Fruit fly (Drosophila melanogaster) whole organism, embryonic: ENCODE data around the gene dtn.

ENCODE experiments used
- Awh ChIP-seq: fragments of 200-800 bp; sonication (Bioruptor generic); IDR thresholded peaks from 2 replicates; pipeline ENCODE4, ENCODE4 v1.3.6; 2022; ENCODE audit warnings: missing biosample characterization, missing genetic modification characterization
- C15 ChIP-seq: fragments of 200-800 bp; sonication (Bioruptor generic); IDR thresholded peaks from 3 replicates; pipeline ENCODE4 v1.3.6; 2022; ENCODE audit warnings: missing biosample characterization, missing genetic modification characterization
- CG10274 ChIP-seq: fragments of 200-800 bp; sonication (Bioruptor generic); optimal IDR thresholded peaks from 3 replicates; lab custom pipeline; 2017; ENCODE audit warnings: missing biosample characterization, mild to moderate bottlenecking, missing genetic modification characterization
- CG10654 ChIP-seq: fragments of 200-800 bp; sonication (Bioruptor generic); optimal IDR thresholded peaks from 2 replicates; lab custom pipeline; 2016; ENCODE audit warnings: missing biosample characterization, missing genetic modification characterization
- CG11560 ChIP-seq: fragments of 200-800 bp; sonication (Bioruptor generic); IDR thresholded peaks from 3 replicates; pipeline ENCODE4 v1.3.6; 2022; ENCODE audit warnings: missing biosample characterization, missing genetic modification characterization
- CG12391 ChIP-seq: fragments of 200-800 bp; sonication (Bioruptor generic); optimal IDR thresholded peaks from 3 replicates; lab custom pipeline; 2018; ENCODE audit warnings: missing biosample characterization, mild to moderate bottlenecking, missing genetic modification characterization, moderate library complexity
- CG12769 ChIP-seq: fragments of 200-800 bp; sonication (Bioruptor generic); optimal IDR thresholded peaks from 2 replicates; lab custom pipeline; 2019; ENCODE audit warnings: missing biosample characterization, mild to moderate bottlenecking, missing genetic modification characterization, moderate library complexity
- CG13424 ChIP-seq: fragments of 200-800 bp; sonication (Bioruptor generic); optimal IDR thresholded peaks from 2 replicates; lab custom pipeline; 2019; ENCODE audit warnings: missing biosample characterization, mild to moderate bottlenecking, missing genetic modification characterization, moderate library complexity
- CG13894 ChIP-seq: fragments of 200-800 bp; sonication (Bioruptor generic); optimal IDR thresholded peaks from 3 replicates; lab custom pipeline; 2018; ENCODE audit warnings: missing biosample characterization, mild to moderate bottlenecking, missing genetic modification characterization, moderate library complexity
- CG15479 ChIP-seq: fragments of 200-800 bp; sonication (Bioruptor generic); optimal IDR thresholded peaks from 3 replicates; lab custom pipeline; 2019; ENCODE audit warnings: missing biosample characterization, mild to moderate bottlenecking, missing genetic modification characterization, moderate library complexity
- CG15514 ChIP-seq: fragments of 200-800 bp; sonication (Bioruptor generic); optimal IDR thresholded peaks from 3 replicates; lab custom pipeline; 2017; ENCODE audit warnings: missing biosample characterization, missing genetic modification characterization, mild to moderate bottlenecking, moderate library complexity, missing genetic modification reagents
- CG1603 ChIP-seq: fragments of 200-800 bp; sonication (Bioruptor generic); optimal IDR thresholded peaks from 2 replicates; lab custom pipeline; 2019; ENCODE audit warnings: missing biosample characterization, mild to moderate bottlenecking, missing genetic modification characterization, moderate library complexity
- CG31365 ChIP-seq: fragments of 200-800 bp; sonication (Bioruptor generic); optimal IDR thresholded peaks from 2 replicates; lab custom pipeline; 2018; ENCODE audit warnings: missing biosample characterization, mild to moderate bottlenecking, missing genetic modification characterization
- CG32772 ChIP-seq: fragments of 200-800 bp; sonication (Bioruptor generic); IDR thresholded peaks from 2 replicates; pipeline ENCODE4 v1.3.6; 2022; ENCODE audit warnings: missing biosample characterization, missing genetic modification characterization
- CG3281 ChIP-seq: fragments of 200-800 bp; sonication (Bioruptor generic); optimal IDR thresholded peaks from 3 replicates; lab custom pipeline; 2017; ENCODE audit warnings: missing biosample characterization, mild to moderate bottlenecking, missing genetic modification characterization
- CG5180 ChIP-seq: fragments of 200-800 bp; sonication (Bioruptor generic); optimal IDR thresholded peaks from 3 replicates; lab custom pipeline; 2017; ENCODE audit warnings: missing biosample characterization, missing genetic modification characterization, mild to moderate bottlenecking, moderate library complexity, missing genetic modification reagents
- CG5245 ChIP-seq: fragments of 200-800 bp; sonication (Bioruptor generic); optimal IDR thresholded peaks from 3 replicates; lab custom pipeline; 2016; ENCODE audit warnings: missing biosample characterization, missing genetic modification characterization
- CG7839 ChIP-seq: fragments of 200-800 bp; sonication (Bioruptor generic); optimal IDR thresholded peaks from 3 replicates; lab custom pipeline; 2018; ENCODE audit warnings: missing biosample characterization, mild to moderate bottlenecking, missing genetic modification characterization, moderate library complexity
- CG9797 ChIP-seq: fragments of 200-800 bp; sonication (Bioruptor generic); optimal IDR thresholded peaks from 3 replicates; lab custom pipeline; 2018; ENCODE audit warnings: missing biosample characterization, mild to moderate bottlenecking, missing genetic modification characterization
- D ChIP-seq, 2 experiments: fragments of 200-800 bp in 1 of 2; fragments of >200 bp in 1 of 2; sonication (Bioruptor generic) in 1 of 2; optimal IDR thresholded peaks; 2 replicates in 1 of 2; 3 replicates in 1 of 2; lab custom pipeline; 2017; ENCODE audit warnings: mild to moderate bottlenecking in 1 of 2, missing biosample characterization in 1 of 2, missing genetic modification characterization in 1 of 2, missing genetic modification reagents in 1 of 2
- Eip74EF ChIP-seq, 2 experiments: fragments of 200-800 bp in 1 of 2; fragments of >200 bp in 1 of 2; sonication (Bioruptor generic) in 1 of 2; optimal IDR thresholded peaks; 2 replicates each; lab custom pipeline; 2017 to 2019; ENCODE audit warnings: missing biosample characterization in 2 of 2, missing genetic modification characterization in 2 of 2, mild to moderate bottlenecking in 1 of 2, moderate library complexity in 1 of 2
- GATAe ChIP-seq: fragments of 200-800 bp; sonication (Bioruptor generic); conservative IDR thresholded peaks from 2 replicates; pipeline ENCODE4 v1.3.6; 2022; ENCODE audit warnings: missing biosample characterization, missing genetic modification characterization
- HLH54F ChIP-seq: fragments of 200-800 bp; sonication (Bioruptor generic); optimal IDR thresholded peaks from 3 replicates; lab custom pipeline; 2016; ENCODE audit warnings: missing biosample characterization, missing genetic modification characterization
- HLHmδ ChIP-seq: fragments of 200-800 bp; sonication (Bioruptor generic); optimal IDR thresholded peaks from 2 replicates; lab custom pipeline; 2018; ENCODE audit warnings: missing biosample characterization, mild to moderate bottlenecking, missing genetic modification characterization, moderate library complexity
- Hr3 ChIP-seq: fragments of 200-800 bp; sonication (Bioruptor generic); optimal IDR thresholded peaks from 3 replicates; lab custom pipeline; 2016; ENCODE audit warnings: missing biosample characterization, missing genetic modification characterization
- Kr ChIP-seq: fragments of 200-800 bp; sonication (Bioruptor generic); optimal IDR thresholded peaks from 2 replicates; lab custom pipeline; 2017; ENCODE audit warnings: missing biosample characterization, mild to moderate bottlenecking, missing genetic modification characterization
- Max ChIP-seq: fragments of 200-800 bp; sonication (Bioruptor generic); optimal IDR thresholded peaks from 2 replicates; lab custom pipeline; 2016; ENCODE audit warnings: missing biosample characterization, mild to moderate bottlenecking, missing genetic modification characterization
- Mrtf ChIP-seq: fragments of 200-800 bp; sonication (Bioruptor generic); IDR thresholded peaks from 3 replicates; pipeline ENCODE4 v1.3.6; 2022; ENCODE audit warnings: missing biosample characterization, missing genetic modification characterization
- Myb ChIP-seq: fragments of 200-800 bp; sonication (Bioruptor generic); optimal IDR thresholded peaks from 2 replicates; lab custom pipeline; 2016; ENCODE audit warnings: missing biosample characterization, missing genetic modification characterization
- NK7.1 ChIP-seq: fragments of 200-800 bp; sonication (Bioruptor generic); optimal IDR thresholded peaks from 3 replicates; lab custom pipeline; 2016; ENCODE audit warnings: missing biosample characterization, missing genetic modification characterization
- al ChIP-seq: fragments of 200-800 bp; sonication (Bioruptor generic); IDR thresholded peaks from 2 replicates; pipeline ENCODE4 v1.3.6; 2022; ENCODE audit warnings: missing biosample characterization, missing genetic modification characterization
- ara ChIP-seq: fragments of 200-800 bp; sonication (Bioruptor generic); IDR thresholded peaks from 2 replicates; pipeline ENCODE4 v1.3.6; 2022; ENCODE audit warnings: missing biosample characterization, missing genetic modification characterization
- bigmax ChIP-seq: fragments of 200-800 bp; sonication (Bioruptor generic); optimal IDR thresholded peaks from 2 replicates; lab custom pipeline; 2018; ENCODE audit warnings: missing biosample characterization, mild to moderate bottlenecking, missing genetic modification characterization
- bsh ChIP-seq, 2 experiments: fragments of 200-800 bp; sonication (Bioruptor generic); optimal IDR thresholded peaks; 2 replicates each; lab custom pipeline; 2017 to 2018; ENCODE audit warnings: mild to moderate bottlenecking in 2 of 2, missing biosample characterization in 2 of 2, missing genetic modification characterization in 2 of 2, moderate library complexity in 1 of 2
- btn ChIP-seq: fragments of 200-800 bp; sonication (Bioruptor generic); optimal IDR thresholded peaks from 2 replicates; lab custom pipeline; 2016; ENCODE audit warnings: missing biosample characterization, missing genetic modification characterization
- cato ChIP-seq: fragments of 200-800 bp; sonication (Bioruptor generic); optimal IDR thresholded peaks from 2 replicates; lab custom pipeline; 2016; ENCODE audit warnings: missing biosample characterization, missing genetic modification characterization, borderline replicate concordance
- chif ChIP-seq, 2 experiments: fragments of 200-800 bp; sonication (Bioruptor generic); optimal IDR thresholded peaks; 3 replicates each; lab custom pipeline; 2016; ENCODE audit warnings: missing biosample characterization in 2 of 2, missing genetic modification characterization in 2 of 2
- ci ChIP-seq: fragments of 200-800 bp; sonication (Bioruptor generic); IDR thresholded peaks from 3 replicates; pipeline ENCODE4 v1.3.6; 2022; ENCODE audit warnings: missing biosample characterization, missing genetic modification characterization
- esg ChIP-seq: fragments of 200-800 bp; sonication (Bioruptor generic); conservative IDR thresholded peaks from 2 replicates; pipeline ENCODE4 v1.3.6; 2022; ENCODE audit warnings: missing biosample characterization, missing genetic modification characterization
- gcm2 ChIP-seq: fragments of 200-800 bp; sonication (Bioruptor generic); optimal IDR thresholded peaks from 2 replicates; lab custom pipeline; 2016; ENCODE audit warnings: missing biosample characterization, missing genetic modification characterization
- grau ChIP-seq: fragments of 200-800 bp; optimal IDR thresholded peaks from 3 replicates; lab custom pipeline; 2019; ENCODE audit warnings: missing biosample characterization, mild to moderate bottlenecking, missing genetic modification characterization, moderate library complexity
- kah ChIP-seq: fragments of 200-800 bp; sonication (Bioruptor generic); optimal IDR thresholded peaks from 2 replicates; lab custom pipeline; 2018; ENCODE audit warnings: missing biosample characterization, mild to moderate bottlenecking, missing genetic modification characterization
- lmd ChIP-seq: fragments of 200-800 bp; sonication (Bioruptor generic); IDR thresholded peaks from 2 replicates; pipeline ENCODE4 v1.3.6; 2022; ENCODE audit warnings: missing biosample characterization, missing genetic modification characterization
- pb ChIP-seq: fragments of 200-800 bp; sonication (Bioruptor generic); optimal IDR thresholded peaks from 3 replicates; lab custom pipeline; 2016; ENCODE audit warnings: missing biosample characterization, missing genetic modification characterization
- scrt ChIP-seq: fragments of 200-800 bp; sonication (Bioruptor generic); optimal IDR thresholded peaks from 2 replicates; lab custom pipeline; 2018; ENCODE audit warnings: missing biosample characterization, mild to moderate bottlenecking, missing genetic modification characterization, moderate library complexity
- sens ChIP-seq: fragments of 200-800 bp; sonication (Bioruptor generic); peaks from one replicate; lab custom pipeline; 2016; ENCODE audit warnings: missing biosample characterization, missing genetic modification characterization
- sr ChIP-seq: fragments of 200-800 bp; sonication (Bioruptor generic); IDR thresholded peaks from 3 replicates; pipeline ENCODE4 v1.3.6; 2022; ENCODE audit warnings: missing biosample characterization, missing genetic modification characterization
- tio ChIP-seq: fragments of 200-800 bp; sonication (Bioruptor generic); optimal IDR thresholded peaks from 2 replicates; lab custom pipeline; 2017; ENCODE audit warnings: missing biosample characterization, missing genetic modification characterization, inconsistent platforms
- vfl ChIP-seq: fragments of 200-800 bp; sonication (Bioruptor generic); optimal IDR thresholded peaks from 2 replicates; lab custom pipeline; 2016; ENCODE audit warnings: missing biosample characterization, missing genetic modification characterization
- z ChIP-seq: fragments of 200-800 bp; sonication (Bioruptor generic); IDR thresholded peaks from 3 replicates; pipeline ENCODE4 v1.3.6; 2022; ENCODE audit warnings: missing biosample characterization, missing genetic modification characterization

The dtn gene

DNA sequence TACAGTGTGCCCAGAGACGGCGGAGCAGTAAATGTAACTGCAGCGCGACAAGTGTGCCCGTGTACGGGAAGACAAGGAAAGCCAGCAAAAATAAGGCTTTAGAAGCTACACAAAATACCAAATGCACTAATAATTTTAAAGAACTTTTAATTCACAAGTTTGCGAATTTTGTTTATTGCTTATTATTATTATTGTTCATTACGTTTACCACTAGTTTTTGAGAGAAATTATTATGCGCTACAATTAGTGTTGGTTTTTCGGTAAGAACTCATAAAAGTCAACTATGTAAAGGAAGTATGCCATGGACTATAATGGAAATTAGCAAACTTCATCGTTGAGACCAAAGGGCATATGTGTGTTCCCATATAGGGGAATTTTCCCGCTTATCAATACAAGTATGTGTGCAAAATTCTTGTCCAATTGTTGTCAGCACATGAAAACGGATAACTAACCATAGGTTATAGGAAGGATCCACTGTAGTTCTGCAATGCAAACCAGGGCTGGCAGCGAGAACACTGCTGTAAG, 41.8 kb downstream of the dtn start, which contains the start of gene schlank (continued):
- peak; percentile 59 for TF ChIP-seq CG12769 (tag; lab: Kevin White, UChicago)
- no peak for TF ChIP-seq sr (GFP tag; lab: Robert Waterston, UW)
- TF ChIP-seq bigmax = no peak
- TF ChIP-seq CG5245 = no peak
- no peak for TF ChIP-seq CG15479 (GFP tag; lab: Kevin White, UChicago)
- no peak for TF ChIP-seq Eip74EF (GFP tag; optimal IDR thresholded peaks at IDR 0.05; lab: Kevin White, UChicago)
- TF ChIP-seq CG1603 (tag; lab: Kevin White, UChicago) = peak; percentile 45
- TF ChIP-seq btn = no peak
- TF ChIP-seq al (GFP tag; lab: Robert Waterston, UW) = no peak; the same call in 1 of the 2 replicates
- peak; percentile 41 for TF ChIP-seq Hr3
- no peak for TF ChIP-seq CG10274
- TF ChIP-seq grau = peak; percentile 99
- TF ChIP-seq Max (GFP tag; lab: Kevin White, UChicago) = no peak
- TF ChIP-seq Myb = peak; percentile 44
- TF ChIP-seq CG11560 = no peak
- TF ChIP-seq CG9797 = peak; percentile 89
- TF ChIP-seq CG13894 (tag; lab: Kevin White, UChicago) = peak; percentile 23
- TF ChIP-seq ara (GFP tag; lab: Robert Waterston, UW) = no peak
- no peak for TF ChIP-seq CG7839 (tag; lab: Kevin White, UChicago)
- peak; percentile 52 for TF ChIP-seq CG12391 (tag; lab: Kevin White, UChicago)
- peak in 1 of 2 experiments; percentile 38 for TF ChIP-seq bsh (GFP tag; optimal IDR thresholded peaks at IDR 0.05; lab: Kevin White, UChicago)
- no peak for TF ChIP-seq tio
- TF ChIP-seq gcm2 = no peak
- peak; percentile 67 for TF ChIP-seq lmd (GFP tag; lab: Robert Waterston, UW)
- TF ChIP-seq HLH54F (GFP tag; lab: Kevin White, UChicago) = peak; percentile 67
- TF ChIP-seq vfl (GFP tag; lab: Kevin White, UChicago) = peak; percentile 51
- no peak for TF ChIP-seq D (optimal IDR thresholded peaks at IDR 0.05; lab: Kevin White, UChicago)
- no peak for TF ChIP-seq D (GFP tag; optimal IDR thresholded peaks at IDR 0.05; lab: Kevin White, UChicago)
- peak; percentile 80 for TF ChIP-seq sens (GFP tag; lab: Kevin White, UChicago)
- no peak for TF ChIP-seq cato (GFP tag; lab: Kevin White, UChicago)
- TF ChIP-seq esg = peak; percentile 57
- TF ChIP-seq C15 = no peak
- no peak for TF ChIP-seq HLHmδ (GFP tag; lab: Kevin White, UChicago)
- TF ChIP-seq z (GFP tag; lab: Robert Waterston, UW) = no peak
- TF ChIP-seq CG5180 (GFP tag; lab: Kevin White, UChicago) = no peak
- TF ChIP-seq Awh = peak; percentile 56
- no peak for TF ChIP-seq Mrtf (GFP tag; lab: Robert Waterston, UW)
- TF ChIP-seq chif (GFP tag; optimal IDR thresholded peaks at IDR 0.05; lab: Kevin White, UChicago) = peak; percentile 8 to 46
- TF ChIP-seq CG13424 (tag; lab: Kevin White, UChicago) = peak; percentile 53
- TF ChIP-seq CG3281 (GFP tag; lab: Kevin White, UChicago) = no peak
- peak; percentile 40 for TF ChIP-seq CG10654 (GFP tag; lab: Kevin White, UChicago)
- no peak for TF ChIP-seq pb
- no peak for TF ChIP-seq Kr (GFP tag; lab: Kevin White, UChicago)
- no peak for TF ChIP-seq CG31365 (tag; lab: Kevin White, UChicago)
- peak; percentile 81 for TF ChIP-seq ci (GFP tag; lab: Robert Waterston, UW)
- TF ChIP-seq kah (GFP tag; lab: Kevin White, UChicago) = no peak
- no peak for TF ChIP-seq scrt (GFP tag; lab: Kevin White, UChicago)
- no peak for TF ChIP-seq GATAe
- TF ChIP-seq CG32772 = peak; percentile 50; the same call in 1 of the 2 replicates
- peak; percentile 12 for TF ChIP-seq CG15514 (GFP tag; lab: Kevin White, UChicago)
- TF ChIP-seq NK7.1 (GFP tag; lab: Kevin White, UChicago) = no peak
